Fruit fly (Drosophila melanogaster) whole organism, wandering third instar larva: ENCODE measurements around the gene bif.

Experiments used
- Abd-B ChIP-seq: fragments of >200 bp; optimal IDR thresholded peaks from 2 replicates; lab custom pipeline; 2017; ENCODE audit warnings: missing biosample characterization, missing genetic modification characterization
- CG9705 ChIP-seq: fragments of 200-800 bp; sonication (Bioruptor generic); optimal IDR thresholded peaks from 2 replicates; lab custom pipeline; 2018; ENCODE audit warnings: missing biosample characterization, mild to moderate bottlenecking, missing genetic modification characterization
- CrebA ChIP-seq: fragments of 200-800 bp; sonication (Bioruptor generic); optimal IDR thresholded peaks from 2 replicates; lab custom pipeline; 2016; ENCODE audit warnings: missing biosample characterization, mild to moderate bottlenecking, missing genetic modification characterization, borderline replicate concordance
- Dfd ChIP-seq: fragments of >200 bp; optimal IDR thresholded peaks from 2 replicates; lab custom pipeline; 2017; ENCODE audit warnings: missing biosample characterization, missing genetic modification characterization
- Dif ChIP-seq: fragments of 200-275, 200-300 bp; sonication (Bioruptor generic); optimal IDR thresholded peaks from 2 replicates; lab custom pipeline; 2018; ENCODE audit warnings: missing biosample characterization, missing genetic modification characterization; ENCODE audit not compliant: partially characterized antibody
- GATAd ChIP-seq: sonication (Bioruptor generic); optimal IDR thresholded peaks from 2 replicates; lab custom pipeline; 2016; ENCODE audit warnings: missing biosample characterization, missing genetic modification characterization
- HLH106 ChIP-seq: fragments of 200-800 bp; optimal IDR thresholded peaks from 3 replicates; lab custom pipeline; 2019; ENCODE audit warnings: missing biosample characterization, mild to moderate bottlenecking, missing genetic modification characterization, moderate library complexity
- Hnf4 ChIP-seq: fragments of 200-800 bp; sonication (Bioruptor generic); optimal IDR thresholded peaks from 2 replicates; lab custom pipeline; 2016; ENCODE audit warnings: missing biosample characterization, mild to moderate bottlenecking, missing genetic modification characterization
- Hr78 ChIP-seq: fragments of >200 bp; optimal IDR thresholded peaks from 2 replicates; lab custom pipeline; 2017; ENCODE audit warnings: missing biosample characterization, missing genetic modification characterization
- Jra ChIP-seq: sonication (Bioruptor generic); optimal IDR thresholded peaks from 2 replicates; lab custom pipeline; 2016; ENCODE audit warnings: missing biosample characterization, missing genetic modification characterization
- Mio ChIP-seq: sonication (Bioruptor generic); optimal IDR thresholded peaks from 2 replicates; lab custom pipeline; 2016; ENCODE audit warnings: missing biosample characterization, missing genetic modification characterization
- Myc ChIP-seq: fragments of >200 bp; optimal IDR thresholded peaks from 2 replicates; lab custom pipeline; 2017
- N ChIP-seq: fragments of >200 bp; optimal IDR thresholded peaks from 2 replicates; lab custom pipeline; 2018; ENCODE audit warnings: missing biosample characterization, missing external identifiers, missing genetic modification characterization
- Rel ChIP-seq, 2 experiments: fragments of 200-800 bp; sonication (Bioruptor generic) in 1 of 2; optimal IDR thresholded peaks; 2 replicates in 1 of 2; 3 replicates in 1 of 2; lab custom pipeline; 2016 to 2019; ENCODE audit warnings: mild to moderate bottlenecking in 2 of 2, missing biosample characterization in 2 of 2, missing genetic modification characterization in 2 of 2, moderate library complexity in 1 of 2
- Sp1 ChIP-seq: fragments of 200-800 bp; sonication (Bioruptor generic); optimal IDR thresholded peaks from 3 replicates; lab custom pipeline; 2019; ENCODE audit warnings: missing biosample characterization, mild to moderate bottlenecking, missing genetic modification characterization, moderate library complexity
- Vsx2 ChIP-seq: fragments of 200-300, 225-300 bp; sonication (Bioruptor generic); optimal IDR thresholded peaks from 2 replicates; lab custom pipeline; 2018; ENCODE audit warnings: missing biosample characterization, missing genetic modification characterization; ENCODE audit not compliant: partially characterized antibody
- brk ChIP-seq: fragments of 200-800 bp; sonication (Bioruptor generic); optimal IDR thresholded peaks from 2 replicates; lab custom pipeline; 2016; ENCODE audit warnings: missing biosample characterization, mild to moderate bottlenecking, missing genetic modification characterization
- dl ChIP-seq, 2 experiments: fragments of 175-275, 200-275 bp in 1 of 2; fragments of 200-275 bp in 1 of 2; sonication (Bioruptor generic); optimal IDR thresholded peaks; lab custom pipeline; 2018; ENCODE audit warnings: mild to moderate bottlenecking in 2 of 2, missing biosample characterization in 2 of 2, missing genetic modification characterization in 2 of 2, moderate library complexity in 2 of 2; ENCODE audit not compliant: partially characterized antibody in 2 of 2, insufficient read depth in 1 of 2
- dsf ChIP-seq: sonication (Bioruptor generic); optimal IDR thresholded peaks from 2 replicates; lab custom pipeline; 2016; ENCODE audit warnings: missing biosample characterization, missing genetic modification characterization, borderline replicate concordance
- ey ChIP-seq: fragments of 200-800 bp; sonication (Bioruptor generic); optimal IDR thresholded peaks from 2 replicates; lab custom pipeline; 2016; ENCODE audit warnings: missing biosample characterization, missing genetic modification characterization
- foxo ChIP-seq, 2 experiments: fragments of 200-800 bp; sonication (Bioruptor generic); optimal IDR thresholded peaks; 2 replicates in 1 of 2; 3 replicates in 1 of 2; lab custom pipeline; 2016 to 2017; ENCODE audit warnings: missing biosample characterization in 2 of 2, missing genetic modification characterization in 2 of 2
- fru ChIP-seq: fragments of 200-800 bp; sonication (Bioruptor generic); optimal IDR thresholded peaks from 3 replicates; lab custom pipeline; 2016; ENCODE audit warnings: missing biosample characterization, mild to moderate bottlenecking, missing genetic modification characterization
- h ChIP-seq: fragments of 200-800 bp; sonication (Bioruptor generic); optimal IDR thresholded peaks from 3 replicates; lab custom pipeline; 2016; ENCODE audit warnings: missing biosample characterization, mild to moderate bottlenecking, missing genetic modification characterization
- jim ChIP-seq: fragments of 175-275, 200-325 bp; sonication (Bioruptor generic); optimal IDR thresholded peaks from 2 replicates; lab custom pipeline; 2016; ENCODE audit warnings: missing biosample characterization, mild to moderate bottlenecking, missing genetic modification characterization
- lola ChIP-seq: fragments of >200 bp; optimal IDR thresholded peaks from 2 replicates; lab custom pipeline; 2017; ENCODE audit warnings: missing biosample characterization, missing genetic modification characterization
- pan ChIP-seq: fragments of >200 bp; optimal IDR thresholded peaks from 2 replicates; lab custom pipeline; 2017
- psq ChIP-seq: fragments of 200-800 bp; sonication (Bioruptor generic); optimal IDR thresholded peaks from 3 replicates; lab custom pipeline; 2017; ENCODE audit warnings: missing biosample characterization, mild to moderate bottlenecking, missing genetic modification characterization, moderate library complexity
- rgr ChIP-seq: fragments of 200-800 bp; sonication (Bioruptor generic); optimal IDR thresholded peaks from 3 replicates; lab custom pipeline; 2016; ENCODE audit warnings: missing biosample characterization, mild to moderate bottlenecking, missing genetic modification characterization
- sage ChIP-seq: fragments of 200-800 bp; sonication (Bioruptor generic); optimal IDR thresholded peaks from 2 replicates; lab custom pipeline; 2016; ENCODE audit warnings: missing biosample characterization, mild to moderate bottlenecking, missing genetic modification characterization
- sv ChIP-seq: fragments of 200-800 bp; sonication (Bioruptor generic); optimal IDR thresholded peaks from 3 replicates; lab custom pipeline; 2016; ENCODE audit warnings: missing biosample characterization, missing genetic modification characterization
- tai ChIP-seq: sonication (Bioruptor generic); optimal IDR thresholded peaks from 2 replicates; lab custom pipeline; 2016; ENCODE audit warnings: missing biosample characterization, missing genetic modification characterization
- usp ChIP-seq: fragments of >200 bp; optimal IDR thresholded peaks from 2 replicates; lab custom pipeline; 2017; ENCODE audit warnings: missing biosample characterization, missing genetic modification characterization
- woc ChIP-seq: sonication (Bioruptor generic); optimal IDR thresholded peaks from 2 replicates; lab custom pipeline; 2016; ENCODE audit warnings: missing biosample characterization, mild to moderate bottlenecking, missing genetic modification characterization

The bif gene

dm6 chrX:11695883-11696211 lies 17.1 kb downstream of the bif start:
- TF ChIP-seq h (GFP tag; lab: Kevin White, UChicago) (no peak), lola (GFP tag; lab: Kevin White, UChicago) (no peak), sage (no peak), foxo (GFP tag; optimal IDR thresholded peaks at IDR 0.05; lab: Kevin White, UChicago) (no peak), Rel (GFP tag; optimal IDR thresholded peaks at IDR 0.05; lab: Kevin White, UChicago) (no peak), Rel (tag; optimal IDR thresholded peaks at IDR 0.05; lab: Kevin White, UChicago) (no peak), pan (no peak), woc (GFP tag; lab: Kevin White, UChicago) (no peak), usp (GFP tag; lab: Kevin White, UChicago) (no peak), Dfd (GFP tag; lab: Kevin White, UChicago) (no peak), Jra (GFP tag; lab: Kevin White, UChicago) (no peak), sv (GFP tag; lab: Kevin White, UChicago) (no peak), brk (GFP tag; lab: Kevin White, UChicago) (no peak), Vsx2 (GFP tag; lab: Kevin White, UChicago) (no peak), dl (GFP tag; optimal IDR thresholded peaks at IDR 0.05; lab: Kevin White, UChicago; ENCODE audit: insufficient read depth in 1 of 2, partially characterized antibody in 2 of 2) (no peak), psq (GFP tag; lab: Kevin White, UChicago) (no peak)

- TF ChIP-seq Dfd (GFP tag; lab: Kevin White, UChicago) (peak; percentile 85), Mio (no peak), Rel (GFP tag; optimal IDR thresholded peaks at IDR 0.05; lab: Kevin White, UChicago) (no peak), Rel (tag; optimal IDR thresholded peaks at IDR 0.05; lab: Kevin White, UChicago) (no peak), Dif (GFP tag; lab: Kevin White, UChicago) (no peak)
These were observed 22.0 kb downstream of the bif start for dm6 chrX:11700765-11701164.

- TF ChIP-seq usp (GFP tag; lab: Kevin White, UChicago), result no peak
- no peak for TF ChIP-seq GATAd (GFP tag; lab: Kevin White, UChicago)
- peak; percentile 33 for TF ChIP-seq Rel (GFP tag; optimal IDR thresholded peaks at IDR 0.05; lab: Kevin White, UChicago)
- TF ChIP-seq Rel (tag; optimal IDR thresholded peaks at IDR 0.05; lab: Kevin White, UChicago), result peak; percentile 48
- TF ChIP-seq sage, result peak; percentile 7
- TF ChIP-seq tai, result no peak
- peak; percentile 52 for TF ChIP-seq Sp1
These were observed 26.3 kb downstream of the bif start, which contains the start of gene CG2444 for dm6 chrX:11704929-11705612. TSS of gene CG2444 (minus strand) at chrX:11705300.

- TF ChIP-seq jim (peak; percentile 39), N (GFP tag; lab: Kevin White, UChicago) (no peak), foxo (GFP tag; optimal IDR thresholded peaks at IDR 0.05; lab: Kevin White, UChicago) (peak in 1 of 2 experiments; percentile 4), rgr (GFP tag; lab: Kevin White, UChicago) (peak; percentile 14), CG9705 (GFP tag; lab: Kevin White, UChicago) (no peak), h (GFP tag; lab: Kevin White, UChicago) (peak; percentile 24), ey (GFP tag; lab: Kevin White, UChicago) (no peak), Jra (GFP tag; lab: Kevin White, UChicago) (peak; percentile 39), Myc (lab: Kevin White, UChicago) (no peak), HLH106 (tag; lab: Kevin White, UChicago) (no peak), GATAd (GFP tag; lab: Kevin White, UChicago) (no peak), Hnf4 (GFP tag; lab: Kevin White, UChicago) (no peak), dsf (no peak), tai (no peak), CrebA (GFP tag; lab: Kevin White, UChicago) (no peak), fru (no peak), Hr78 (GFP tag; lab: Kevin White, UChicago) (no peak), Rel (GFP tag; optimal IDR thresholded peaks at IDR 0.05; lab: Kevin White, UChicago) (no peak), Rel (tag; optimal IDR thresholded peaks at IDR 0.05; lab: Kevin White, UChicago) (peak; percentile 98), psq (GFP tag; lab: Kevin White, UChicago) (peak; percentile 4), pan (no peak), sage (no peak), Abd-B (GFP tag; lab: Kevin White, UChicago) (no peak), Mio (no peak), Sp1 (peak; percentile 17)
These were observed 31.3 kb downstream of the bif start, which contains the start of gene FucT6 for dm6 chrX:11709799-11710720. TSS of gene FucT6 (minus strand) at chrX:11709951.
